Fruit fly (Drosophila melanogaster): ENCODE results near the gene CG15760.

CG15760 gene

DNA sequence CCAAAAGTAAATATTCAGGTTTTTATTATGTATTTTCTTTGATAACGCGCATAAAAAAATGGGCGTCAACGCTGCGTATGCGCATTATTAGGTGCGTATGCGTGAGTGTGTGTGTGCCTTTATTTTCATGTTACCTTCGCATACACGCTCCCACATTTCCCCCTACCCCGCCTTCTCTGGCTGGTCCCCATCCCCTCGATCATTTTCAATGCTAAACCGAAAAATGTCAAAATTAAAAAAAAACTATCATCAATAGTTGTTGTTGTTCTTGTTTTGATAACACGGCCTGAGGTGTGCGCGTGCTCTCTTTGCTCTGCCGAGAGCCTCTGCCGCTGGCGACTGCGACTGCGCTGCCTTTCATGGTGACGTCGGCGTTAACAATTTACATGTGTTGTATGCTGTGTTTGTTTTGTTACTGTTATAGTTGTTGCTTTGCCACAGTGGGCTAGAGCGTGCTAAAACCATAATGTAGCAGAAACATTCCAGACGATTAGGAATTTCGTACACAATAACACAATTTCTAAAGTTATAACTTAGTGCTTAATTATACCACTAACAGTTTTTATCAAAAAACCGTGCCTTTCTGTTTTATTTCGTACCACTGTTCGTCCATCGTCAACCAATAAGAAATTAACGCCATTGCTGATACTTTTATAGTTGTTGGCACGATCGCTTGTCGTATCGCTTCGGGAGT lies 29.4 kb upstream of the CG15760 start (continued):
- peak; percentile 97 for TF ChIP-seq croc (GFP tag; conservative IDR thresholded peaks at IDR 0.05)
- TF ChIP-seq Oaz (GFP tag; IDR thresholded peaks at IDR 0.05) = peak; percentile 99
- TF ChIP-seq dmrt11E (tag; optimal IDR thresholded peaks at IDR 0.05) = peak; percentile 93
- TF ChIP-seq CG7372 (GFP tag; IDR thresholded peaks at IDR 0.05) = peak; percentile 99
- peak; percentile 95 for TF ChIP-seq Neu2 (GFP tag; optimal IDR thresholded peaks at IDR 0.05; ENCODE audit: borderline replicate concordance)
- TF ChIP-seq CG7928 (GFP tag; optimal IDR thresholded peaks at IDR 0.05) = peak; percentile 82
- peak; percentile 99 for TF ChIP-seq otp (GFP tag; IDR thresholded peaks at IDR 0.05)
- TF ChIP-seq CG3838 (GFP tag; optimal IDR thresholded peaks at IDR 0.05) = peak; percentile 97
- TF ChIP-seq CG12659 (GFP tag; optimal IDR thresholded peaks at IDR 0.05) = peak; percentile 99
- peak; percentile 97 for TF ChIP-seq CG8765 (GFP tag; IDR thresholded peaks at IDR 0.05)
- peak; percentile 91 for TF ChIP-seq CG14965 (GFP tag; optimal IDR thresholded peaks at IDR 0.05; ENCODE audit: borderline replicate concordance)
- peak; percentile 98 for TF ChIP-seq Dbx (GFP tag; IDR thresholded peaks at IDR 0.05)
- peak; percentile 99 for TF ChIP-seq NfI (GFP tag; optimal IDR thresholded peaks at IDR 0.05)
- no peak for TF ChIP-seq CG1832 (GFP tag; optimal IDR thresholded peaks at IDR 0.05)
- no peak for TF ChIP-seq hkb (optimal IDR thresholded peaks at IDR 0.05)
- TF ChIP-seq hkb (GFP tag; IDR thresholded peaks at IDR 0.05) = peak; percentile 99
- TF ChIP-seq hbn (GFP tag; IDR thresholded peaks at IDR 0.05; ENCODE audit: partially characterized antibody) = no peak; the same call in 1 of the 2 replicates
- TF ChIP-seq CG12219 (GFP tag; optimal IDR thresholded peaks at IDR 0.05) = peak; percentile 100
- peak; percentile 99 for TF ChIP-seq Meics (GFP tag; optimal IDR thresholded peaks at IDR 0.05)
- TF ChIP-seq org-1 (GFP tag; optimal IDR thresholded peaks at IDR 0.05) = peak; percentile 99

DNA sequence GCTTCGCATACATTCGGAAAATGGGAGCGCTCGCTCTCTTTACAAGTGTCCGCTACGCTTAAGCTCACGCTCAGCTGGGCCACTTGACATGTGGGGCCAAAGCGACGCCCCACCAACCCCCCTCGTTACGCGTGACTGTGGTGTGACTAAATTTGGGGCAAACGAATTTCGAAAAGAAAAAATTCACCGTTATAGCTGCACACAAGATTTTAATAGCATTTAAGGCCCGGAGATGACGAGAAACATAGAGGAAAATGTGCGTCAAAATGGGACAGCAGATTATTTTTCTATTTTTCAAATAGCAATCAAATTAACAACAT lies 28.8 kb upstream of the CG15760 start:
- TF ChIP-seq CG42726 (GFP tag; IDR thresholded peaks at IDR 0.05; ENCODE audit: partially characterized antibody) (0 out of 2 replicates have a peak, but pooled peaks have one; percentile 1), Dp (GFP tag; optimal IDR thresholded peaks at IDR 0.05) (no peak), sc (optimal IDR thresholded peaks at IDR 0.05) (no peak), sc (GFP tag; optimal IDR thresholded peaks at IDR 0.05) (no peak), sug (tag; optimal IDR thresholded peaks at IDR 0.05) (peak; percentile 73), BtbVII (GFP tag; optimal IDR thresholded peaks at IDR 0.05) (no peak), odd (GFP tag; optimal IDR thresholded peaks at IDR 0.05) (no peak), CG3995 (GFP tag; optimal IDR thresholded peaks at IDR 0.05) (peak; percentile 58), vnd (GFP tag; IDR thresholded peaks at IDR 0.05; ENCODE audit: partially characterized antibody) (peak; percentile 53; the same call in 1 of the 3 replicates), Bgb (GFP tag; IDR thresholded peaks at IDR 0.05; ENCODE audit: partially characterized antibody) (0 out of 2 replicates have a peak, but pooled peaks have one; percentile 5), CG6791 (GFP tag; IDR thresholded peaks at IDR 0.05; ENCODE audit: partially characterized antibody) (0 out of 3 replicates have a peak, but pooled peaks have one; percentile 3), chinmo (GFP tag; IDR thresholded peaks at IDR 0.05; ENCODE audit: partially characterized antibody) (0 out of 4 replicates have a peak, but pooled peaks have one; percentile 33), bbx (GFP tag; IDR thresholded peaks at IDR 0.05; ENCODE audit: partially characterized antibody) (0 out of 2 replicates have a peak, but pooled peaks have one; percentile 23), kni (GFP tag; optimal IDR thresholded peaks at IDR 0.05) (peak; percentile 90), E2f2 (GFP tag; IDR thresholded peaks at IDR 0.05) (0 out of 2 replicates have a peak, but pooled peaks have one; percentile 0), Opbp (GFP tag; IDR thresholded peaks at IDR 0.05; ENCODE audit: partially characterized antibody) (0 out of 3 replicates have a peak, but pooled peaks have one; percentile 1), Trl (optimal IDR thresholded peaks at IDR 0.05) (peak in 1 of 2 experiments; percentile 42), Trl (GFP tag; optimal IDR thresholded peaks at IDR 0.05) (no peak), fd64A (GFP tag; optimal IDR thresholded peaks at IDR 0.05) (no peak), HLH4C (GFP tag; IDR thresholded peaks at IDR 0.05; ENCODE audit: partially characterized antibody) (0 out of 3 replicates have a peak, but pooled peaks have one; percentile 5), knrl (GFP tag; IDR thresholded peaks at IDR 0.05; ENCODE audit: partially characterized antibody) (0 out of 3 replicates have a peak, but pooled peaks have one; percentile 3), crol (GFP tag; IDR thresholded peaks at IDR 0.05) (peak; percentile 92)
